Fruit fly (Drosophila melanogaster) S2 (cell line): ENCODE results near the gene CG7668.

ENCODE experiments used
- CG8478 ChIP-seq: fragments of >200 bp; optimal IDR thresholded peaks from 2 replicates; lab custom pipeline; 2018
- CTCF ChIP-seq, 2 experiments: fragments of >200 bp; optimal IDR thresholded peaks; 2 replicates each; lab custom pipeline; 2018

DNA sequence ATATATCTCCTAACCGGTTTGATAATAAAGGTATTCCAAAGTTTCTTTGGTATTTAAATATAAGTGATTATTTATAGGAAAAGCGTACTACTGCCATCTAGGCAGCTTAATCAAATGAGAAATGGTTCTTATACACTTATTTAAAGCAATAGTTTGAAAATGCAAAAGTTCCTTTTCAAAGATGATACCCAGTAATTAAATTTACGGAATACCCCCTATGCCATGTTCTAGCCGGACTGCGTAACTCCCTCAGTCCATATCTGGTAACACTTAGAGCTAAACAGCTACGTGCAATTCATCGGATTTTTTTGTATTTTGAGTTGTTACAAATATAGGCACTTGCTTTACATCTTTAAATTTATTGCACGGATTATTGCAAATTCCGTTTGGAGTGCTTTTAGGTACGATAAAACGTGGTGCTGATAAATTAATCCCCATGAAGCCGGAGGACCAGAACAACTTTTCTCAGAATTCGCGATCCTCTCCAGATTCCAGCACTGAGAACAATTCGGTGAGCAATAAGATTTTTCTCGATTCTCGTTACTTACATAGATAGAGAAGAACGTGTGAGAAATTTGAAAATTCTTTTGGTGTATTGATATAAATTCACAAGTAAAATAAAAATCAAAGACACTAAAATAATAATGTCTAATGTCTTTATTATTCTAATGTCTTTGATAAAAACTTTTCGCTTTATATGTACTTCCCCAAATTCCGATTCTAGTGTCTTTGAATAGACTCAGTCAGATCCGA, at the start of gene CG7668:
- TF ChIP-seq CG8478 (no peak), CTCF (optimal IDR thresholded peaks at IDR 0.05; lab: Kevin White, UChicago) (no peak)
